Fruit fly (Drosophila melanogaster) S2 (cell line): ENCODE measurements around the gene bel.

Experiments
- CG8478 ChIP-seq: fragments of >200 bp; optimal IDR thresholded peaks from 2 replicates; lab custom pipeline; 2018
- CTCF ChIP-seq, 2 experiments: fragments of >200 bp; optimal IDR thresholded peaks; 2 replicates each; lab custom pipeline; 2018

The bel gene

DNA sequence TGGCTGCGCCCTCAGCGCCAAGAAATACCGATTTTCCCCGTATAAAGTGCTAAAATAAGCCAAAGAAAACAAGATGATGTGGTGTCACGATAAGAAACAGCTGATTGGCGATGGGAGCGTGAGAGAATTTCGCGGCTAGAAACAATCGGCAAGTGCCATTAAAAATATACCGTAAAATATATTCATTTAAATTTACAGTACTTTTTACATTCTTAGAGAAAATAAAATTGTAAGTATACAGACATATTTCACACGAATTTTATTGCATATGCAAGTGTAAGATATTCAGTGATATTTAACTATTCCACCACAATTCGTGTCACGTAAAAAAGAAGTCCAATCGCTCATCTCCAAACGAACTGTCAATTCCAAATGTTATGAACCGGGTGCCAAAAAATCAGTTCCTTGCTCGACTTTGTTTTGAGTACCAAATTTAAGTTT, 16.0 kb upstream of the bel start, which contains the start of the genes Unc50, CG11755 and CG8043:
Gene Unc50 (minus strand): TSS at position 54 of the 441 bp plus-strand sequence.
Gene CG11755 (plus strand): TSS at position 356 of the 441 bp plus-strand sequence.
Gene CG8043 (plus strand): TSS at position 356 of the 441 bp plus-strand sequence.
- TF ChIP-seq CG8478 (lab: Kevin White, UChicago), result no peak
- TF ChIP-seq CTCF (optimal IDR thresholded peaks at IDR 0.05; lab: Kevin White, UChicago), result no peak

DNA sequence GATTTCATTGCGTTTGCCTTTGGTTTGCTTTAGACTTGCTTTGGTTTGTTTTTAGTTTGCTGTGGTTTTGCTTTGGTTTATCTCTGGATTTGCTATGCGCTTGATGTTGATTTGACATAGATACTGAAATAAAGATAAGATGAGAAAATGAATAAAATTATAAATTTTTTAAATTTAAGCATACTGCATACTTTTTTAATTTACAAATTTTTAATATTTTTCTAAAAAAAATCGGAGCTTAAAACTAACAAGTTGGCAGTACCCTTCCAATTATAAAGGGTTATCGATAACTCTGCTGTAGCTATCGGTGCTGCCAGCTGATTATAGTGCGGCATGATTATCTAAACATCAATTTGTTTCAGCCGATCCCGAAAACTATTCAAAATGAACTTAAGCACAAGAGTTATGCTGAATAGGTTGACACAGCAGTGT, 13.3 kb upstream of the bel start, which contains the start of gene mRpL19:
Gene mRpL19 (plus strand): TSS at position 307 of the 432 bp plus-strand sequence.
- TF ChIP-seq CG8478 (lab: Kevin White, UChicago) (no peak), CTCF (optimal IDR thresholded peaks at IDR 0.05; lab: Kevin White, UChicago) (no peak)

dm6 chr3R:8670529-8671491, 10.2 kb upstream of the bel start, which contains the start of gene p:
TSS of gene p (minus strand) at chr3R:8670684.
- TF ChIP-seq CTCF (optimal IDR thresholded peaks at IDR 0.05; lab: Kevin White, UChicago) (no peak), CG8478 (lab: Kevin White, UChicago) (no peak)

dm6 chr3R:8669900-8670528, 9.5 kb upstream of the bel start:
- TF ChIP-seq CG8478 (lab: Kevin White, UChicago) (no peak), CTCF (optimal IDR thresholded peaks at IDR 0.05; lab: Kevin White, UChicago) (no peak)

DNA sequence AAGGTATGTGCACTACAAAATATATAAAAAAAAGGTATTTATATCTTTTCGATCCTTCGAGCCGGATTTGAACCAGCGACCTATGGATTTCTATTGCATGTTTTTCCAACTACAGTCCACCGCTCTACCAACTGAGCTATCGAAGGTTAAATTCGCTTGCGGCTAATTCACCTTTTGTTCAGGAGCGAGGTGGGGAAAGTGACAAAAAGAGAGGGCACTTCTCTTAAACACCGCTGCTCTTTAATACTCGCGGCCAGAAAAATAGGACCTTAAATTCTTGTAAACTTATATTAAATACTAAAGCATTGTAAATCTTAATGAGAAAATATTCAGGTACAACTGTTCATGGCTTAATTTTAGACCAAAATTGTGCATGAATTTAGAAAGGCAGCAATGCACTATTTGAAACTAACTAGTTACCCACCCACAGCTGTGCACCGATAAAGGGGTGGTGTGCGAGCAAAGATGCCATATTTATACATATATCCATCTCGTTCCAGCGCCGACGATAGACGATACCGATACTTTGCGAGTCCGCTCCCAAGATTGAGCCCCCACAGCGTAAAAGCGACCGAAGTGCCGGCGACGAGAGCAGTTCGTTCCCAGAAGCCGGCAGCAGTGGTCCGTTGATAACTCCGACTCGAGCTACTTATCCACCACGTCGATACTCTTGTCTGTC, 8.6 kb upstream of the bel start:
- TF ChIP-seq CG8478 (lab: Kevin White, UChicago) (no peak), CTCF (optimal IDR thresholded peaks at IDR 0.05; lab: Kevin White, UChicago) (no peak)

- no peak for TF ChIP-seq CG8478 (lab: Kevin White, UChicago)
- no peak for TF ChIP-seq CTCF (optimal IDR thresholded peaks at IDR 0.05; lab: Kevin White, UChicago)
These were observed 7.7 kb upstream of the bel start for dm6 chr3R:8668024-8668856.

DNA sequence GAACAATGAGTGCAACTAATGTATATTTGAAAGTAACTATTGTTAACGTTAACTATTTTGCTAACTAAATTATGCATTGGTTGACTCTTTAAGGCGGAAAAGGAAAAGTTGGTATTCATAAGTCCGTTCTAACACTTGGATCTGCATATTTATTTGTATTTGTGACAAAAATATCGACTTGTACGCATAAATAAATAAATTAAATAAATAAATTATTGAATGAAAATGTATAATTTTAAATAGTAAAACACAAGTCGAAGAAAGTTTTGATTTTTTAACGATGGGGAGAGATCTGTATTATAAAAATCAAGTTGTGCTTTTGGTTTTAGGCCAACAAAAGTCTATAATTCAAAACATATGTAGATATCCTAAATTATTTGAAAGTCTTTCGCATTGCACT, 7.0 kb upstream of the bel start, which contains the start of gene CG8036:
Gene CG8036 (plus strand): TSS at position 301 of the 400 bp plus-strand sequence.
- no peak for TF ChIP-seq CTCF (optimal IDR thresholded peaks at IDR 0.05; lab: Kevin White, UChicago)

DNA sequence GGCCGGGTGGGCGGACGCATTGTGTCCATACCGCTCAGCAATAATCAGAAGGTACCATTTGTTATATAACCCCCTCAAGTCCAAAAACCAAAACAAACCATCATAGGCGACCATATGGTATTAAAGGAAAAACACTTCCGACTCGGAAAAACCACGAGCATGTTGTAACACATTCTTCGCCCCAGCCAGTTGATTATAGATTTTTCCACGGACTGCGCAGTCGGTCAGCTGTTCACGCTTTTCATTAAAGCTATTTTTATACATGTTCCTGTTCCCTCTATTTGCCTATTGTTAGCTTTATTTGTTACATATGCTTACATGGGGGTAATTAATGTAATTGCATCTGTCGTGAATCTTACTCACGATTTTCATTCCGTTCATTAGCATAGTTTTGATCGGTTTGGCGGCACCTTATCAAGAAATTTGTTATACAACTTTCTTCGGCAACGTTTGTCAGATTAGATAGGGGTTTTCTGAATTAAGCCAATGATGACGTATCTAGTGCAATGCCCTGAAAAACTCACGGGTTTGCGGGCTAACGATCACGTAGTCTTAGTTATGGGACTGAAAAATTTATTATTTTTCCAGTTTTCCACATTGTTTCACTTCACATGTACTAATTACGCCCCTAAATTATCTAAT, 4.3 kb upstream of the bel start:
- no peak for TF ChIP-seq CG8478 (lab: Kevin White, UChicago)
- no peak for TF ChIP-seq CTCF (optimal IDR thresholded peaks at IDR 0.05; lab: Kevin White, UChicago)

- no peak for TF ChIP-seq CTCF (optimal IDR thresholded peaks at IDR 0.05; lab: Kevin White, UChicago)
- no peak for TF ChIP-seq CG8478 (lab: Kevin White, UChicago)
These were observed 3.2 kb upstream of the bel start, which contains the start of gene CG8032 for dm6 chr3R:8663668-8664283. TSS of gene CG8032 (plus strand) at chr3R:8664115.

DNA sequence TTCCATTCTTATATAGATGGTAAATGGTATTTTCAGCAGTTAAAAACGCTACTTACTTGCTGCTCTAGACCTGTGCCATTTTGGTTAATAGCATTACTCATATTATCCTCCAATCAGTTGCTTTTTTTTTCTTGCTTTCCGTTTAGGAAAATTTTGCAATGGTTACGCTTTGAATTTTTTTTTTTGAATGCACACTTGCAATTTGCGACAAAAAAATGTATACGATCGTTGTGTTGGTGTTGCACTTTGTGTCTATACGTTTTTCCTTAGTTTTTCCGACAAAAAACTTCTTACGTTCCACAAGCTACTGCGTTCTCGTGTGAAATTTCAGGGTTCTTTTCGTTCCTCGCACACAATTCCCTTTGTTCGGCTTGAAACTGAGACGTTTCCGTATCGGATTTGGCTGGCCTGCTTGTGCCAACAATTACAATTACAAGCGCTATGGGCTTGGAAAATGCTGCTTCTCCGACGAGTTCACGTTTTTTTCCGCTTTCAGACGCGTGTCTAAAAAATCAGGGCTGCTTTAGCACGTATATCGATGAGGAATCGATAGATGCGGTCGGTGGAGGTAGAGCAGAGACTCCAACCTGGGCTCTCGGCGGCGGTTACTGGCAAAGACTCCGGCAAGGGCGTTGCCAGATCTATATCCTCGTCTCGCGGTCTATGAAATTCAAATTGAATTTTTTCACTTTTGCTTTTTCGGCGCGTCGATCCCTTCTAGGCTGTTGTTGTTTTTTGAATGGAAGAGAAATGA, 477 bp downstream of the bel start:
- TF ChIP-seq CG8478 (lab: Kevin White, UChicago) (no peak), CTCF (optimal IDR thresholded peaks at IDR 0.05; lab: Kevin White, UChicago) (peak; percentile 71 to 72)

- TF ChIP-seq CTCF (optimal IDR thresholded peaks at IDR 0.05; lab: Kevin White, UChicago) (no peak), CG8478 (lab: Kevin White, UChicago) (no peak)
These were observed 1.2 kb downstream of the bel start for dm6 chr3R:8659200-8659897.
